Fruit fly (Drosophila melanogaster): Measurements from ENCODE around the gene Ada2b.

Ada2b gene

DNA sequence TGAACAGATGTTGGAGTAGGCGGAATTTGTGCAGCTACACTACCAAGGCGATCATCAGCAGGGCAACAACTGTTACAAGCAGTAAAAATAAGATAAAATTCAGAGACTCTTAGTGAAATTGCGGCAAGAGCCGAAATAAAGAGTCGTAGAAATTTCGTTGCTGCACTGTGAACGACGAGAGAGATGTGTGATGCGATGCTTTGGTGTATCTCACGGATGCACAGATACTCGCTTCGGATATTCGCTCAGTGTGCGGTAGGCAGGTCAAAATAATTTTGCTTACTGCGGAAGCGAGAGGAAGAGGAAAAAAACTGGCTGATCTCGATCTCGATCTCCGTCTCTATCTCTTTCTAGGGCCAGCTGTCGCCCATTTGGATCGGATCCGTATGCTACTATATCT, 48.5 kb upstream of the Ada2b start (continued):
- no peak for TF ChIP-seq CG7357 (GFP tag; IDR thresholded peaks at IDR 0.05)
- TF ChIP-seq PHDP (tag; optimal IDR thresholded peaks at IDR 0.05): no peak
- TF ChIP-seq dimm (GFP tag; IDR thresholded peaks at IDR 0.05): no peak

- peak; percentile 18; the same call in 1 of the 2 replicates for TF ChIP-seq Dref (GFP tag; IDR thresholded peaks at IDR 0.05)
- TF ChIP-seq CG30431 (GFP tag; optimal IDR thresholded peaks at IDR 0.05): no peak
Measured at dm6 chr3R:8287697-8288096, 47.4 kb upstream of the Ada2b start, which contains the start of gene Nazo. Gene Nazo, plus strand, starts transcription at chr3R:8287876.

DNA sequence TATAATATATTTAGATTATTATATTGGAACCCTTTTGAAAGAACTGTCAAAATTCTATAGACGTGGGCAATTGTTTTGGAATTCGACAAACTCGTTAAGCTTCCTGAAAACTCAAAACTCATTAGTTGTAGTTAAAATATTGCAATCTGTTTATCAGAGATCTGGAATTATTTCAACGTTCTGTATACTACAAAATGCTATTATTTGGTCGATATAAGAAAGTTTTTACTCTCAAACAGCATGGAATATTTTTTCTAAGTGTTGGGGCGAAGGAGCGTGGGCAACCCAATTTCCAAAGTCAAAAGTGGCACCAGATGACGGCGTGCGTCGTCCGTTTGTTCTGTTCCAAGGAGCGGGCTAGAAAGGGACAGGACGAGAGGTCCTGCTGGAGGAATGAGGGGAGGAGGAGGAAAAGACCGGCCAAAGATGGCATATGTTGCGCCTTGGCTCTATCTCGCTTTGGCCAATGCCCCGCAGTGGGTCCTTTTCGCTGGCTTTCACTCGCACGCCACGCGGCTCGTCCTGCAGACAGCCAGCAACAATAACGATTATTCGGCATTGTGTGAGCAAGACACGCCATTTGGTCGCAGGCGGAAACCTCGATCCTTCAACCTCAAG, 45.5 kb upstream of the Ada2b start:
- peak; percentile 71 for TF ChIP-seq D (optimal IDR thresholded peaks at IDR 0.05)
- TF ChIP-seq D (GFP tag; optimal IDR thresholded peaks at IDR 0.05): no peak
- TF ChIP-seq dmrt11E (tag; optimal IDR thresholded peaks at IDR 0.05): peak; percentile 29
- TF ChIP-seq CG17829 (tag; optimal IDR thresholded peaks at IDR 0.05): peak; percentile 12
- no peak for TF ChIP-seq CG42726 (GFP tag; IDR thresholded peaks at IDR 0.05; ENCODE audit: partially characterized antibody)
- TF ChIP-seq CG11093 (GFP tag; IDR thresholded peaks at IDR 0.05): no peak
- peak; percentile 9 for TF ChIP-seq trem (tag; optimal IDR thresholded peaks at IDR 0.05)
- no peak for TF ChIP-seq bab2 (GFP tag; optimal IDR thresholded peaks at IDR 0.05)
- no peak for TF ChIP-seq CG1024 (GFP tag; IDR thresholded peaks at IDR 0.05)
- peak; percentile 41 for TF ChIP-seq CG1832 (GFP tag; optimal IDR thresholded peaks at IDR 0.05)
- no peak for TF ChIP-seq CG31388 (GFP tag; optimal IDR thresholded peaks at IDR 0.05)
- TF ChIP-seq CG8924 (tag; optimal IDR thresholded peaks at IDR 0.05): peak; percentile 9
- peak; percentile 76 for TF ChIP-seq CG15696 (tag; optimal IDR thresholded peaks at IDR 0.05)
- TF ChIP-seq lola (GFP tag; optimal IDR thresholded peaks at IDR 0.05): peak in 1 of 3 experiments; percentile 11
- no peak for TF ChIP-seq Sry-β (GFP tag; optimal IDR thresholded peaks at IDR 0.05)
- TF ChIP-seq CG3407 (GFP tag; optimal IDR thresholded peaks at IDR 0.05): no peak
- TF ChIP-seq Optix (GFP tag; IDR thresholded peaks at IDR 0.05): 0 out of 3 replicates have a peak, but pooled peaks have one; percentile 14
- TF ChIP-seq CG1233 (GFP tag; optimal IDR thresholded peaks at IDR 0.05): no peak
- no peak for TF ChIP-seq CG13894 (tag; optimal IDR thresholded peaks at IDR 0.05)
- no peak for TF ChIP-seq CG6791 (GFP tag; IDR thresholded peaks at IDR 0.05; ENCODE audit: partially characterized antibody)
- TF ChIP-seq twi (tag; optimal IDR thresholded peaks at IDR 0.05): peak; percentile 83
- no peak for TF ChIP-seq crc (GFP tag; optimal IDR thresholded peaks at IDR 0.05)
- no peak for TF ChIP-seq NK7.1 (GFP tag; optimal IDR thresholded peaks at IDR 0.05)
- TF ChIP-seq CG17385 (GFP tag; optimal IDR thresholded peaks at IDR 0.05): no peak
- no peak for TF ChIP-seq CG8765 (GFP tag; IDR thresholded peaks at IDR 0.05)
- peak; percentile 42; the same call in 1 of the 2 replicates for TF ChIP-seq ato (GFP tag; IDR thresholded peaks at IDR 0.05; ENCODE audit: partially characterized antibody)
- no peak for TF ChIP-seq Fer1 (GFP tag; optimal IDR thresholded peaks at IDR 0.05)
- no peak for TF ChIP-seq CG2120 (GFP tag; optimal IDR thresholded peaks at IDR 0.05)
- peak; percentile 42 for TF ChIP-seq CG10979 (tag; optimal IDR thresholded peaks at IDR 0.05)
- peak; percentile 66 for TF ChIP-seq zf30C (GFP tag; optimal IDR thresholded peaks at IDR 0.05)
- peak; percentile 54 for TF ChIP-seq CG9727 (GFP tag; optimal IDR thresholded peaks at IDR 0.05)
- TF ChIP-seq luna (GFP tag; optimal IDR thresholded peaks at IDR 0.05): no peak
- TF ChIP-seq CG14710 (tag; optimal IDR thresholded peaks at IDR 0.05): peak; percentile 28
- TF ChIP-seq CG10267 (tag; optimal IDR thresholded peaks at IDR 0.05): peak; percentile 36

Data from whole organism, embryonic.